Fruit fly (Drosophila melanogaster): ENCODE data around the gene GstZ1.
A peak's percentile ranks its signal among the peaks of the same experiment; 100 is the strongest.

Gene GstZ1

dm6 chr3R:9487561-9487960 is 31.2 kb upstream of the GstZ1 start:
- no peak for TF ChIP-seq Hnf4 (GFP tag; optimal IDR thresholded peaks at IDR 0.05)
- no peak for TF ChIP-seq fru (GFP tag; optimal IDR thresholded peaks at IDR 0.05)
- no peak for TF ChIP-seq dsf (GFP tag; optimal IDR thresholded peaks at IDR 0.05; ENCODE audit: borderline replicate concordance)
- no peak for TF ChIP-seq CG32264 (GFP tag; optimal IDR thresholded peaks at IDR 0.05)
- TF ChIP-seq Jra (GFP tag; optimal IDR thresholded peaks at IDR 0.05): no peak
- no peak for TF ChIP-seq Dif (GFP tag; optimal IDR thresholded peaks at IDR 0.05; ENCODE audit: partially characterized antibody)
- no peak for TF ChIP-seq Abd-B (GFP tag; optimal IDR thresholded peaks at IDR 0.05)

- TF ChIP-seq Myc (optimal IDR thresholded peaks at IDR 0.05) (no peak), Sp1 (GFP tag; optimal IDR thresholded peaks at IDR 0.05) (no peak), foxo (GFP tag; optimal IDR thresholded peaks at IDR 0.05) (no peak), lola (GFP tag; optimal IDR thresholded peaks at IDR 0.05) (no peak), CG32264 (GFP tag; optimal IDR thresholded peaks at IDR 0.05) (no peak), h (GFP tag; optimal IDR thresholded peaks at IDR 0.05) (no peak), tai (GFP tag; optimal IDR thresholded peaks at IDR 0.05) (no peak), Mio (GFP tag; optimal IDR thresholded peaks at IDR 0.05) (no peak), sage (GFP tag; optimal IDR thresholded peaks at IDR 0.05) (no peak), woc (GFP tag; optimal IDR thresholded peaks at IDR 0.05) (no peak), ey (GFP tag; optimal IDR thresholded peaks at IDR 0.05) (no peak), Dif (GFP tag; optimal IDR thresholded peaks at IDR 0.05; ENCODE audit: partially characterized antibody) (no peak), brk (GFP tag; optimal IDR thresholded peaks at IDR 0.05) (no peak), dsf (GFP tag; optimal IDR thresholded peaks at IDR 0.05; ENCODE audit: borderline replicate concordance) (no peak), Dfd (GFP tag; optimal IDR thresholded peaks at IDR 0.05) (no peak)
Observed at dm6 chr3R:9480396-9480795, 24.1 kb upstream of the GstZ1 start.

dm6 chr3R:9468109-9468508 is 11.8 kb upstream of the GstZ1 start:
- TF ChIP-seq Jra (GFP tag; optimal IDR thresholded peaks at IDR 0.05) (no peak), pan (optimal IDR thresholded peaks at IDR 0.05) (no peak), CG32264 (GFP tag; optimal IDR thresholded peaks at IDR 0.05) (no peak), Dfd (GFP tag; optimal IDR thresholded peaks at IDR 0.05) (peak; percentile 68), brk (GFP tag; optimal IDR thresholded peaks at IDR 0.05) (no peak)

dm6 chr3R:9460488-9461150 is 4.3 kb upstream of the GstZ1 start, which contains the start of gene GstZ2:
Gene GstZ2 (minus strand): TSS chr3R:9460652.
- TF ChIP-seq CG9705 (GFP tag; optimal IDR thresholded peaks at IDR 0.05): no peak
- no peak for TF ChIP-seq GATAd (GFP tag; optimal IDR thresholded peaks at IDR 0.05)
- TF ChIP-seq psq (GFP tag; optimal IDR thresholded peaks at IDR 0.05): peak; percentile 72
- TF ChIP-seq usp (GFP tag; optimal IDR thresholded peaks at IDR 0.05): no peak

- TF ChIP-seq OdsH (GFP tag; optimal IDR thresholded peaks at IDR 0.05) (peak; percentile 47), Hr83 (GFP tag; optimal IDR thresholded peaks at IDR 0.05; ENCODE audit: poor library complexity, severe bottlenecking) (no peak), Sp1 (GFP tag; optimal IDR thresholded peaks at IDR 0.05) (no peak), Dfd (GFP tag; optimal IDR thresholded peaks at IDR 0.05) (no peak), tai (GFP tag; optimal IDR thresholded peaks at IDR 0.05) (no peak), Hr78 (GFP tag; optimal IDR thresholded peaks at IDR 0.05) (no peak), CG9705 (GFP tag; optimal IDR thresholded peaks at IDR 0.05) (peak; percentile 47), Dif (GFP tag; optimal IDR thresholded peaks at IDR 0.05; ENCODE audit: partially characterized antibody) (no peak), psq (GFP tag; optimal IDR thresholded peaks at IDR 0.05) (peak; percentile 27), woc (GFP tag; optimal IDR thresholded peaks at IDR 0.05) (peak; percentile 38), GATAd (GFP tag; optimal IDR thresholded peaks at IDR 0.05) (no peak), fru (GFP tag; optimal IDR thresholded peaks at IDR 0.05) (peak; percentile 64), Rel (GFP tag; optimal IDR thresholded peaks at IDR 0.05) (no peak), Rel (tag; optimal IDR thresholded peaks at IDR 0.05) (no peak), Myc (optimal IDR thresholded peaks at IDR 0.05) (no peak), foxo (GFP tag; optimal IDR thresholded peaks at IDR 0.05) (peak in 1 of 2 experiments; percentile 71), HLH106 (tag; optimal IDR thresholded peaks at IDR 0.05) (peak; percentile 73), rgr (GFP tag; optimal IDR thresholded peaks at IDR 0.05) (peak; percentile 40), dmrt93B (GFP tag; optimal IDR thresholded peaks at IDR 0.05) (no peak), lola (GFP tag; optimal IDR thresholded peaks at IDR 0.05) (no peak), CrebA (GFP tag; optimal IDR thresholded peaks at IDR 0.05; ENCODE audit: borderline replicate concordance) (no peak), sage (GFP tag; optimal IDR thresholded peaks at IDR 0.05) (no peak), usp (GFP tag; optimal IDR thresholded peaks at IDR 0.05) (no peak), Hnf4 (GFP tag; optimal IDR thresholded peaks at IDR 0.05) (peak; percentile 25), Jra (GFP tag; optimal IDR thresholded peaks at IDR 0.05) (no peak), dl (GFP tag; optimal IDR thresholded peaks at IDR 0.05; ENCODE audit: insufficient read depth in 1 of 2, partially characterized antibody in 2 of 2) (no peak), ey (GFP tag; optimal IDR thresholded peaks at IDR 0.05) (peak; percentile 52), brk (GFP tag; optimal IDR thresholded peaks at IDR 0.05) (no peak), Abd-B (GFP tag; optimal IDR thresholded peaks at IDR 0.05) (no peak), Mio (GFP tag; optimal IDR thresholded peaks at IDR 0.05) (no peak), br (GFP tag; optimal IDR thresholded peaks at IDR 0.05) (peak; percentile 68), jim (GFP tag; optimal IDR thresholded peaks at IDR 0.05) (no peak), dsf (GFP tag; optimal IDR thresholded peaks at IDR 0.05; ENCODE audit: borderline replicate concordance) (no peak)
Observed at dm6 chr3R:9459385-9460285, 3.3 kb upstream of the GstZ1 start.

All from whole organism, wandering third instar larva.